Worm (Caenorhabditis elegans) whole organism, L3 larva: ENCODE results near the gene B0252.8.
"Not testable (repeated sequence)": the region's sequence is repeated elsewhere in the genome, so short reads cannot be mapped to it uniquely, and the experiment has no call there.

Experiments
- R02D3.7 ChIP-seq: fragments of 150-350 bp; optimal IDR thresholded peaks from 2 replicates; lab custom pipeline; 2014; ENCODE audit warnings: missing biosample characterization, missing genetic modification characterization
- ZK546.5 ChIP-seq: sonication (generic microtip); optimal IDR thresholded peaks from 2 replicates; lab custom pipeline; 2017; ENCODE audit warnings: missing biosample characterization, missing genetic modification characterization
- aly-2 ChIP-seq: fragments of 150-350 bp; optimal IDR thresholded peaks from 2 replicates; lab custom pipeline; 2014; ENCODE audit warnings: missing biosample characterization, missing genetic modification characterization
- ama-1 ChIP-seq: fragments of 150-350 bp; optimal IDR thresholded peaks from 2 replicates; lab custom pipeline; 2018
- ceh-28 ChIP-seq: fragments of 150-350 bp; optimal IDR thresholded peaks from 2 replicates; lab custom pipeline; 2014; ENCODE audit warnings: missing biosample characterization, missing genetic modification reagents, missing genetic modification characterization
- ceh-82 ChIP-seq: fragments of 150-350 bp; optimal IDR thresholded peaks from 2 replicates; lab custom pipeline; 2014; ENCODE audit warnings: missing biosample characterization, missing genetic modification characterization
- ceh-9 ChIP-seq: sonication (generic microtip); optimal IDR thresholded peaks from 2 replicates; lab custom pipeline; 2018; ENCODE audit warnings: missing biosample characterization, missing genetic modification characterization
- daf-12 ChIP-seq: fragments of 150-350 bp; optimal IDR thresholded peaks from 2 replicates; lab custom pipeline; 2014; ENCODE audit warnings: missing biosample characterization, missing genetic modification reagents, missing genetic modification characterization
- egl-5 ChIP-seq: fragments of 150-350 bp; optimal IDR thresholded peaks from 2 replicates; lab custom pipeline; 2017; ENCODE audit warnings: missing biosample characterization, missing genetic modification reagents, missing genetic modification characterization, inconsistent platforms
- elt-1 ChIP-seq: fragments of 150-350 bp; optimal IDR thresholded peaks from 2 replicates; lab custom pipeline; 2014; ENCODE audit warnings: missing biosample characterization, missing genetic modification characterization
- elt-2 ChIP-seq: sonication (generic microtip); optimal IDR thresholded peaks from 2 replicates; lab custom pipeline; 2016; ENCODE audit warnings: missing genetic modification reagents, mild to moderate bottlenecking, missing genetic modification characterization, missing compliant biosample characterization
- elt-3 ChIP-seq, 3 experiments: fragments of 150-350 bp in 1 of 3; sonication (generic microtip) in 2 of 3; optimal IDR thresholded peaks; 2 replicates in 2 of 3; 4 replicates in 1 of 3; lab custom pipeline; 2014 to 2017; ENCODE audit warnings: missing biosample characterization in 3 of 3, missing genetic modification characterization in 3 of 3
- eor-1 ChIP-seq, 2 experiments: fragments of 150-350 bp; optimal IDR thresholded peaks; 2 replicates each; lab custom pipeline; 2014 to 2018; ENCODE audit warnings: missing biosample characterization in 2 of 2, missing genetic modification characterization in 2 of 2
- fkh-10 ChIP-seq: sonication (generic microtip); optimal IDR thresholded peaks from 2 replicates; lab custom pipeline; 2017; ENCODE audit warnings: missing biosample characterization, missing genetic modification reagents, missing genetic modification characterization
- fos-1 ChIP-seq: fragments of 150-350 bp; optimal IDR thresholded peaks from 2 replicates; lab custom pipeline; 2014; ENCODE audit warnings: missing biosample characterization, missing genetic modification characterization
- hmg-11 ChIP-seq: sonication (generic microtip); optimal IDR thresholded peaks from 2 replicates; lab custom pipeline; 2016; ENCODE audit warnings: missing genetic modification characterization, missing compliant biosample characterization
- lin-15B ChIP-seq: fragments of 150-350 bp; optimal IDR thresholded peaks from 2 replicates; lab custom pipeline; 2014; ENCODE audit warnings: missing biosample characterization, missing genetic modification characterization
- lin-39 ChIP-seq: fragments of 150-350 bp; optimal IDR thresholded peaks from 2 replicates; lab custom pipeline; 2018; ENCODE audit warnings: missing biosample characterization, missing genetic modification reagents, missing genetic modification characterization
- lsy-12 ChIP-seq: sonication (generic microtip); optimal IDR thresholded peaks from 2 replicates; lab custom pipeline; 2016; ENCODE audit warnings: mild to moderate bottlenecking, missing genetic modification characterization, missing compliant biosample characterization
- mdl-1 ChIP-seq: fragments of 150-350 bp; optimal IDR thresholded peaks from 2 replicates; lab custom pipeline; 2014; ENCODE audit warnings: missing biosample characterization, missing genetic modification characterization
- mml-1 ChIP-seq: fragments of 150-350 bp; sonication (generic microtip); optimal IDR thresholded peaks from 3 replicates; lab custom pipeline; 2014; ENCODE audit warnings: missing biosample characterization, missing genetic modification characterization
- nfya-1 ChIP-seq: sonication (generic microtip); optimal IDR thresholded peaks from 2 replicates; lab custom pipeline; 2017; ENCODE audit warnings: missing genetic modification characterization, mild to moderate bottlenecking, missing compliant biosample characterization, antibody characterized with exemption, moderate library complexity; ENCODE audit not compliant: insufficient read depth
- nhr-11 ChIP-seq: fragments of 150-350 bp; optimal IDR thresholded peaks from 2 replicates; lab custom pipeline; 2014; ENCODE audit warnings: missing biosample characterization, missing genetic modification characterization
- nhr-12 ChIP-seq: fragments of 150-350 bp; optimal IDR thresholded peaks from 2 replicates; lab custom pipeline; 2014; ENCODE audit warnings: missing biosample characterization, missing genetic modification characterization
- nhr-23 ChIP-seq: fragments of 150-350 bp; optimal IDR thresholded peaks from 2 replicates; lab custom pipeline; 2014; ENCODE audit warnings: missing biosample characterization, missing genetic modification reagents, missing genetic modification characterization
- nhr-237 ChIP-seq: fragments of 150-350 bp; optimal IDR thresholded peaks from 2 replicates; lab custom pipeline; 2014; ENCODE audit warnings: missing biosample characterization, missing genetic modification characterization
- nhr-25 ChIP-seq: sonication (generic microtip); optimal IDR thresholded peaks from 2 replicates; lab custom pipeline; 2017; ENCODE audit warnings: missing biosample characterization, missing genetic modification characterization
- nhr-28 ChIP-seq: fragments of 150-350 bp; optimal IDR thresholded peaks from 2 replicates; lab custom pipeline; 2014; ENCODE audit warnings: missing biosample characterization, missing genetic modification characterization
- nhr-43 ChIP-seq: sonication (generic microtip); optimal IDR thresholded peaks from 2 replicates; lab custom pipeline; 2016; ENCODE audit warnings: mild to moderate bottlenecking, missing genetic modification characterization, missing compliant biosample characterization; ENCODE audit not compliant: poor library complexity, severe bottlenecking
- nhr-67 ChIP-seq: fragments of 150-350 bp; optimal IDR thresholded peaks from 2 replicates; lab custom pipeline; 2014; ENCODE audit warnings: missing biosample characterization, missing genetic modification characterization
- nhr-76 ChIP-seq: fragments of 150-350 bp; sonication (generic microtip); optimal IDR thresholded peaks from 5 replicates; lab custom pipeline; 2014; ENCODE audit warnings: missing biosample characterization, missing genetic modification characterization
- nhr-77 ChIP-seq: fragments of 150-350 bp; optimal IDR thresholded peaks from 2 replicates; lab custom pipeline; 2014; ENCODE audit warnings: missing biosample characterization, missing genetic modification characterization
- pha-4 ChIP-seq: fragments of 150-350 bp; optimal IDR thresholded peaks from 2 replicates; lab custom pipeline; 2014; ENCODE audit warnings: missing biosample characterization, missing genetic modification reagents, missing genetic modification characterization
- pqm-1 ChIP-seq: fragments of 150-350 bp; optimal IDR thresholded peaks from 2 replicates; lab custom pipeline; 2017; ENCODE audit warnings: missing biosample characterization, missing genetic modification characterization, inconsistent platforms
- sea-2 ChIP-seq: fragments of 150-350 bp; sonication (generic microtip); optimal IDR thresholded peaks from 4 replicates; lab custom pipeline; 2014; ENCODE audit warnings: missing biosample characterization, missing genetic modification reagents, missing genetic modification characterization
- skn-1 ChIP-seq: fragments of 150-350 bp; optimal IDR thresholded peaks from 2 replicates; lab custom pipeline; 2014; ENCODE audit warnings: missing biosample characterization, missing genetic modification characterization
- tbx-2 ChIP-seq: sonication (generic microtip); optimal IDR thresholded peaks from 2 replicates; lab custom pipeline; 2016; ENCODE audit warnings: mild to moderate bottlenecking, missing genetic modification characterization, missing compliant biosample characterization
- unc-39 ChIP-seq: sonication (generic microtip); optimal IDR thresholded peaks from 4 replicates; lab custom pipeline; 2017; ENCODE audit warnings: missing biosample characterization, missing genetic modification characterization
- unc-62 ChIP-seq: fragments of 150-350 bp; sonication (generic microtip); optimal IDR thresholded peaks from 4 replicates; lab custom pipeline; 2014; ENCODE audit warnings: missing biosample characterization, missing genetic modification reagents, missing genetic modification characterization
- zag-1 ChIP-seq: fragments of 150-350 bp; optimal IDR thresholded peaks from 2 replicates; lab custom pipeline; 2014; ENCODE audit warnings: missing biosample characterization, missing genetic modification characterization
- ztf-11 ChIP-seq: fragments of 150-350 bp; optimal IDR thresholded peaks from 2 replicates; lab custom pipeline; 2014; ENCODE audit warnings: missing biosample characterization, missing genetic modification characterization
- ztf-4 ChIP-seq: fragments of 150-350 bp; optimal IDR thresholded peaks from 2 replicates; lab custom pipeline; 2014; ENCODE audit warnings: missing biosample characterization, missing genetic modification characterization

The B0252.8 gene

DNA sequence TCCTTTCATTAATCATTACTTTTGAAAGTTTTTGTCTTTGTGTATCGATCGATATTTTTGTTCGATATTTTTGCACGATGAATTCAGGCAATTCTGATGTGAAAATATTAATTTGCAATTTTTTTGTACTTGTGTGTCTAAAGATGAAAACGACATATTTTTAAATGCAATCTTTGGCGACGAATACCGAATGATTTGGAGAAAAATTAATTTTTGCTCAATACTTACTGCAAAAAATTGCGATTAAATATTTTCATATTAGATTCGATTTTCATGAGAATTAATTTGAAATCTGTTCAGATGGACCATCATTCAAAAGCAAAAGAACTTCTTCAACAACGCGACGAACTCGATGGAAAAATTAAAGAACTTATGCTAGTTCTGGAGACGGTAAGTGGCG, 14.2 kb upstream of the B0252.8 start, which contains the start of gene psmd-9:
Gene psmd-9, plus strand, starts transcription at position 301 of the 400 bp plus-strand sequence.
- TF ChIP-seq ztf-4 (tag; lab: Kevin White, UChicago) (no peak), R02D3.7 (tag; lab: Kevin White, UChicago) (no peak), pqm-1 (tag; lab: Kevin White, UChicago) (no peak), nhr-67 (tag; lab: Kevin White, UChicago) (no peak), unc-39 (no peak), zag-1 (tag; lab: Kevin White, UChicago) (no peak)

DNA sequence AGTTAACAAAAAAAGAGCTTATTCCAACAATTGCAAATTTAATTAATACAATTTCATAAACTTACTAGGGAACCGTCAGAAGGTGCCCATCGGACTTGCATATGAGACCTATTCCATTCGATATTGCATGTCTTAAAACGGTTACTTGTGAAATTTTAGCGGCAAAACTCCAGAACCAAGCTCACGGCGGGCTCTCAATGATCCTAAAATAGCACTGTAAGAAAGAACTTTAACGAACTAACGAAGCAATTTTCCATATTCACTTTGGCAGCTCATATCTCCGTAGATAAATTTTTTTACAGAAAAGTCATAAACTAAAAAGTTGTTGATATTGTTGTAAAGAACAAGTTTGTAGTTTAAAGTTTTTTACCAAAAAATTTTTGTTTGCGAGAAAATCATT, 8.3 kb upstream of the B0252.8 start, which contains the start of gene B0252.3:
Gene B0252.3, minus strand, starts transcription at position 101 of the 400 bp plus-strand sequence.
- not testable (repeated sequence) for TF ChIP-seq ceh-82 (tag; lab: Kevin White, UChicago); nhr-43 (tag; lab: Kevin White, UChicago); eor-1 (tag; optimal IDR thresholded peaks at IDR 0.05; lab: Kevin White, UChicago)

DNA sequence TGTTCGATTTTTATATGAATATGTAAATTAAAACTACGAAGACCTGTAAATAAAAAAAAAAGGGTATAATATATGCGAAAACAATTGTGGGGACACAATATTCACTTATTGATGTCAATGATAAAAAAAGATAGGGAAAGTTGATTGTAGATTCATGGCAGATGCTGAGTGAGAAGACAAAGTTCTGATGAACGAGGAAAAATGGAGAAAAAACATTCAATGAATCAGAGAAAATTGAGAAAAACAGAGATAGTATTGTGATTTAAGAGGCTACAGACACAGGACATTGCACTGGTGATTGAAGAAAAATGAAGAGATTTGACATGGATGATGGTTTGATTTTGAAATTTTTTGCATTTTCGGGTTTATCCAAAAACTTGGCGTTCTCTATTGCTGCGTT, 7.3 kb upstream of the B0252.8 start:
- TF ChIP-seq elt-3 (tag; optimal IDR thresholded peaks at IDR 0.05; lab: Kevin White, UChicago) = no peak
- TF ChIP-seq unc-62 (GFP tag; lab: Kevin White, UChicago) = no peak
- no peak for TF ChIP-seq lsy-12 (tag; lab: Kevin White, UChicago)
- TF ChIP-seq ama-1 (lab: Kevin White, UChicago) = no peak
- no peak for TF ChIP-seq nhr-77 (tag; lab: Kevin White, UChicago)
- no peak for TF ChIP-seq fos-1 (tag; lab: Kevin White, UChicago)
- no peak for TF ChIP-seq sea-2 (GFP tag; lab: Kevin White, UChicago)
- no peak for TF ChIP-seq daf-12 (tag; lab: Kevin White, UChicago)
- TF ChIP-seq aly-2 (tag; lab: Kevin White, UChicago) = no peak
- TF ChIP-seq tbx-2 = no peak
- TF ChIP-seq ZK546.5 (tag; lab: Kevin White, UChicago) = no peak
- TF ChIP-seq nhr-25 (tag; lab: Kevin White, UChicago) = no peak
- no peak for TF ChIP-seq nhr-23 (tag; lab: Kevin White, UChicago)
- no peak for TF ChIP-seq lin-39 (tag; lab: Kevin White, UChicago)
- TF ChIP-seq egl-5 (tag; lab: Kevin White, UChicago) = no peak

DNA sequence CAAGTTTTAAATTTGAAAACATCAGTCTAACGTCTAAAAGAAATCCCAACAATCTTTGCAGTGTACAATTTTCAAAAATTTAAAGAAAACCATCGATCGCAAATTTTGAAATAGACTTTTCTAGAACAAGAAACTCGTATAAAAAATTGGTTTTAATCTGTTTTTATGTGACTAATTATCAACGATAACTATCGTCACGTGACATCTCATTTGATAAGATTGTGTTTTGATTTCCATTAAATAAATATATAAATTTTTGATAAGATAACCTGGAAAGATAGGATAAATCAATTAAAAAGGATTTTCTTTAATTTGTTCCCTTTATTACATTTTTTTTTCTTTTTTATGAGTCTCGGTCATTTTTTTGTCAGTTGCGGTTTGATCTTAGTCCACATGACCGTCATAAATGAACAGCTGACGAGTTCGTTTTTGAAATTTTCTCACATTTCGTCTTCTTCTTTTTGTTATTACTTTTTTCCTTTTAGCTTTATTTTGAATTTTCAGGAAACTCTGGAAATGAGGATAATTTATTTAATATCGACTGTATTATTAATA, 6.3 kb upstream of the B0252.8 start, which contains the start of gene asm-1:
Gene asm-1, plus strand, starts transcription at position 505 of the 555 bp plus-strand sequence.
- TF ChIP-seq elt-2 (tag; lab: Kevin White, UChicago) = peak; percentile 26
- TF ChIP-seq lin-39 (tag; lab: Kevin White, UChicago) = no peak

DNA sequence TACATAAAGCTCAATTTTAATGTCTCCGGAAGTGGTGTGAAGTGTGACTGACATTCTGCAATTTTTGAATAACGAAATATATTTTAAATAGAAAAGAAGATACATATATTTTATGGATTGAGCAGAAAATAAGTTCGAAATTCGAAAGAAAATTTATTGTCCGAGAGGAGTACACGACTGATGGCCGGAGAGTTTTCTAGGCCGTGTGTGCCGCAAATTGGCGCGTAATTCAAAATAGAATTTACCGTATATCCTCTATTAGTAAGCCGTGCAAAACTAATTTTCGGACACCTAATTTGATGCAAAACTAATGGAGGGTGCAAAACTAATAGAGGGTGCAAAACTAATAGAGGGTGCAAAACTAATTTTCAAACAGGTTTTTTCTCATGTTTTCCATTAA, 2.7 kb upstream of the B0252.8 start, which contains the start of gene cyn-10:
Gene cyn-10, minus strand, starts transcription at position 57 of the 400 bp plus-strand sequence.
- TF ChIP-seq nhr-237 (tag; lab: Kevin White, UChicago) = no peak
- no peak for TF ChIP-seq hmg-11 (tag; lab: Kevin White, UChicago)
- TF ChIP-seq skn-1 (tag; lab: Kevin White, UChicago) = no peak
- peak; percentile 65 for TF ChIP-seq pha-4 (tag; lab: Kevin White, UChicago)
- no peak for TF ChIP-seq ceh-82 (tag; lab: Kevin White, UChicago)
- peak; percentile 75 for TF ChIP-seq lsy-12 (tag; lab: Kevin White, UChicago)
- TF ChIP-seq nhr-67 (tag; lab: Kevin White, UChicago) = no peak
- no peak for TF ChIP-seq fkh-10 (GFP tag; lab: Kevin White, UChicago)
- TF ChIP-seq nhr-25 (tag; lab: Kevin White, UChicago) = peak; percentile 27
- TF ChIP-seq mdl-1 = no peak
- no peak for TF ChIP-seq unc-62 (GFP tag; lab: Kevin White, UChicago)
- no peak for TF ChIP-seq mml-1 (tag; lab: Kevin White, UChicago)
- TF ChIP-seq ZK546.5 (tag; lab: Kevin White, UChicago) = no peak
- no peak for TF ChIP-seq fos-1 (tag; lab: Kevin White, UChicago)
- no peak for TF ChIP-seq R02D3.7 (tag; lab: Kevin White, UChicago)
- TF ChIP-seq ztf-11 (tag; lab: Kevin White, UChicago) = no peak
- no peak for TF ChIP-seq sea-2 (GFP tag; lab: Kevin White, UChicago)
- TF ChIP-seq zag-1 (tag; lab: Kevin White, UChicago) = no peak
- no peak for TF ChIP-seq aly-2 (tag; lab: Kevin White, UChicago)
- no peak for TF ChIP-seq tbx-2
- TF ChIP-seq nfya-1 (tag; lab: Kevin White, UChicago) = peak; percentile 64
- peak; percentile 69 for TF ChIP-seq nhr-23 (tag; lab: Kevin White, UChicago)
- TF ChIP-seq nhr-11 = no peak
- TF ChIP-seq elt-1 (tag; lab: Kevin White, UChicago) = no peak
- no peak for TF ChIP-seq ceh-28 (tag; lab: Kevin White, UChicago)
- no peak for TF ChIP-seq nhr-12 (tag; lab: Kevin White, UChicago)
- TF ChIP-seq lin-15B (tag; lab: Kevin White, UChicago) = peak; percentile 58
- TF ChIP-seq daf-12 (tag; lab: Kevin White, UChicago) = no peak
- TF ChIP-seq ama-1 (lab: Kevin White, UChicago) = no peak
- TF ChIP-seq pqm-1 (tag; lab: Kevin White, UChicago) = peak; percentile 18
- TF ChIP-seq nhr-28 (tag; lab: Kevin White, UChicago) = no peak
- TF ChIP-seq nhr-76 = no peak
- TF ChIP-seq ceh-9 (tag; lab: Kevin White, UChicago) = no peak
- TF ChIP-seq lin-39 (tag; lab: Kevin White, UChicago) = peak; percentile 14
